Worm (Caenorhabditis elegans): ENCODE measurements around the gene B0228.8.

DNA sequence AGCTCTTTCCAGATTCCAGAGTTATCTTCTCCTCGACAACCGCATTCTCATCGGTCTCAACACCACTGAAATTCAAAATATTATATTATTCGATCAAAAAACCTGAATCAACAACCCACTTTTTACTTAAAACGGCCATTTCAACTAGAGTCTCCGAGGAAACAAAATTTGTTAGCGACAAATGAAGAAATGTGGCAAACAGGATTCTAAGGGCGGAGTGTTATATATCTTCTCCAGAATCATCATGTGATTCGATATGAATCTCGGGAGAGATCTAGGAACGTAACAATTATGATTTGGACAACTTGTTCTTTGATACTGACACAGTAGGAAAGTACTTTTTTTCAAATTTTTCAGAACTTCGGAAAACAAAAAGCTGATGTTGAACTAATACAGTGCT is 14.9 kb upstream of the B0228.8 start:
- TF ChIP-seq med-1 (GFP tag; optimal IDR thresholded peaks at IDR 0.05; ENCODE audit: insufficient read depth) (no peak), ztf-29 (GFP tag; IDR thresholded peaks at IDR 0.05) (no peak)
